Fruit fly (Drosophila melanogaster): Measurements from ENCODE around the gene tey.
A peak's percentile ranks its signal among the peaks of the same experiment; 100 is the strongest.

The tey gene

DNA sequence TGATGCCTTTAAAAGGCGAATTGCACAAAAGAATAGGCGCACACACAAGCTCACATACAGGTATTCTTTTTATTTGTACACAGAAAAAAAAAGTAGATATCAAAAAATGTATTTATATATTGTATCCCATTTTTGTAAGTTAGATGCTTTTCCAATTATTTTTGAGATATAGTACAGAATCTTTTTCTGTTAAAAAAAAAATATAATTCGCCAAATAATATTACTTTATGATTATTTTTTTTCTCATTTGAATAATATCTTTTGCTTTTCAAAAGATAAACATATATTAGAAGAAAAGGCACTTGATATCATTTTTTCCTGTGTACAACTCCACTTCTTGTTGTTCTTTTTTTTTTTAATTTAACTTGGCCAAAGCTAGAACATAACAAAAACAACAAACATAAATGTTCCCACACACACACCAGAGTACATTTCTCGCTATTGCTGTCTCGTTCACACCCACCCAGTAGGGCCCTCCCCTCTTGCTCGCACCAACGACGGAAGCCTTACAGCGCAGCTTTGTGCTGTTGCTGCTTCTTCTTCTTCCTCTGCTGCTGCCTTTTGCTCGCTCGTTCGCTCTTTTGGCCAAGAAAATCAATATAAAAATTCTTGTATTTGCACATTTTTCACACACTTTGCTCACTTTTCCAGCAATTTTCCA lies 29.0 kb downstream of the tey start (continued):
- no peak for TF ChIP-seq vfl (GFP tag; optimal IDR thresholded peaks at IDR 0.05)
- TF ChIP-seq inv (GFP tag; IDR thresholded peaks at IDR 0.05; ENCODE audit: partially characterized antibody): no peak
- TF ChIP-seq lov (optimal IDR thresholded peaks at IDR 0.05): no peak
- no peak for TF ChIP-seq lov (GFP tag; IDR thresholded peaks at IDR 0.05)
- peak; percentile 69 for TF ChIP-seq Ssrp (tag; optimal IDR thresholded peaks at IDR 0.05)
- TF ChIP-seq Oli (tag; optimal IDR thresholded peaks at IDR 0.05): peak; percentile 63
- no peak for TF ChIP-seq Dref (GFP tag; IDR thresholded peaks at IDR 0.05)
- peak; percentile 78 for TF ChIP-seq D19A (tag; optimal IDR thresholded peaks at IDR 0.05)
- no peak for TF ChIP-seq cg (GFP tag; optimal IDR thresholded peaks at IDR 0.05)
- no peak for TF ChIP-seq H15 (GFP tag; IDR thresholded peaks at IDR 0.05)
- TF ChIP-seq tup (GFP tag; optimal IDR thresholded peaks at IDR 0.05): no peak
- peak; percentile 87 for TF ChIP-seq CG6689 (GFP tag; IDR thresholded peaks at IDR 0.05)
- TF ChIP-seq crp (GFP tag; optimal IDR thresholded peaks at IDR 0.05): no peak
- TF ChIP-seq oc (tag; optimal IDR thresholded peaks at IDR 0.05): no peak
- no peak for TF ChIP-seq CG3726 (GFP tag; IDR thresholded peaks at IDR 0.05)
- peak; percentile 48 for TF ChIP-seq CG6254 (GFP tag; optimal IDR thresholded peaks at IDR 0.05)
- peak; percentile 70; the same call in 2 of the 3 replicates for TF ChIP-seq Dbx (GFP tag; IDR thresholded peaks at IDR 0.05)
- TF ChIP-seq D (optimal IDR thresholded peaks at IDR 0.05): no peak
- TF ChIP-seq D (GFP tag; optimal IDR thresholded peaks at IDR 0.05): peak; percentile 64
- TF ChIP-seq dati (GFP tag; IDR thresholded peaks at IDR 0.05): no peak
- TF ChIP-seq CG2889 (GFP tag; IDR thresholded peaks at IDR 0.05): no peak
- no peak for TF ChIP-seq otp (GFP tag; IDR thresholded peaks at IDR 0.05)
- no peak for TF ChIP-seq CG8089 (GFP tag; optimal IDR thresholded peaks at IDR 0.05)
- TF ChIP-seq prd (optimal IDR thresholded peaks at IDR 0.05): no peak
- peak; percentile 79 for TF ChIP-seq prd (GFP tag; IDR thresholded peaks at IDR 0.05)
- peak; percentile 18 for TF ChIP-seq CG13123 (GFP tag; optimal IDR thresholded peaks at IDR 0.05)
- no peak for TF ChIP-seq CG13624 (GFP tag; optimal IDR thresholded peaks at IDR 0.05)
- TF ChIP-seq CG3995 (GFP tag; optimal IDR thresholded peaks at IDR 0.05): no peak
- TF ChIP-seq CG8359 (GFP tag; optimal IDR thresholded peaks at IDR 0.05; ENCODE audit: borderline replicate concordance): no peak
- TF ChIP-seq CG7271 (tag; optimal IDR thresholded peaks at IDR 0.05): peak; percentile 82
- no peak for TF ChIP-seq pum (GFP tag; optimal IDR thresholded peaks at IDR 0.05)
- peak; percentile 63 for TF ChIP-seq Hr3 (GFP tag; optimal IDR thresholded peaks at IDR 0.05)
- no peak for TF ChIP-seq mam (GFP tag; optimal IDR thresholded peaks at IDR 0.05)
- peak in 1 of 2 experiments; percentile 71 for TF ChIP-seq eve (GFP tag; optimal IDR thresholded peaks at IDR 0.05)
- no peak for TF ChIP-seq CG12236 (GFP tag; optimal IDR thresholded peaks at IDR 0.05)
- TF ChIP-seq CG32772 (GFP tag; IDR thresholded peaks at IDR 0.05): peak; percentile 73
- no peak for TF ChIP-seq dm (GFP tag; optimal IDR thresholded peaks at IDR 0.05)
- no peak for TF ChIP-seq p53 (GFP tag; optimal IDR thresholded peaks at IDR 0.05)
- peak; percentile 87 for TF ChIP-seq dmrt99B (tag; optimal IDR thresholded peaks at IDR 0.05)
- TF ChIP-seq gt (GFP tag; IDR thresholded peaks at IDR 0.05): no peak
- no peak for TF ChIP-seq Sry-δ (GFP tag; optimal IDR thresholded peaks at IDR 0.05)
- TF ChIP-seq Optix (GFP tag; IDR thresholded peaks at IDR 0.05): no peak
- TF ChIP-seq Rx (GFP tag; IDR thresholded peaks at IDR 0.05): no peak
- TF ChIP-seq CG7372 (GFP tag; IDR thresholded peaks at IDR 0.05): peak; percentile 72
- TF ChIP-seq Hr39 (optimal IDR thresholded peaks at IDR 0.05): no peak
- TF ChIP-seq CG14441 (GFP tag; IDR thresholded peaks at IDR 0.05): no peak; the same call in 1 of the 2 replicates
- no peak for TF ChIP-seq CG1024 (GFP tag; IDR thresholded peaks at IDR 0.05)
- peak; percentile 66 for TF ChIP-seq bcd (GFP tag; optimal IDR thresholded peaks at IDR 0.05)
- TF ChIP-seq CG15269 (tag; optimal IDR thresholded peaks at IDR 0.05): peak; percentile 84
- TF ChIP-seq danr (GFP tag; IDR thresholded peaks at IDR 0.05): peak; percentile 23; the same call in 1 of the 2 replicates
- no peak for TF ChIP-seq dimm (GFP tag; IDR thresholded peaks at IDR 0.05)
- TF ChIP-seq br (optimal IDR thresholded peaks at IDR 0.05): no peak
- TF ChIP-seq slbo (GFP tag; IDR thresholded peaks at IDR 0.05): peak; percentile 88
